Worm (Caenorhabditis elegans) whole organism, L3 larva: ENCODE measurements around the gene C50F7.5.

Source experiments
- R02D3.7 ChIP-seq: fragments of 150-350 bp; optimal IDR thresholded peaks from 2 replicates; lab custom pipeline; 2014; ENCODE audit warnings: missing biosample characterization, missing genetic modification characterization
- ZK546.5 ChIP-seq: sonication (generic microtip); optimal IDR thresholded peaks from 2 replicates; lab custom pipeline; 2017; ENCODE audit warnings: missing biosample characterization, missing genetic modification characterization
- ama-1 ChIP-seq: fragments of 150-350 bp; optimal IDR thresholded peaks from 2 replicates; lab custom pipeline; 2018
- ceh-28 ChIP-seq: fragments of 150-350 bp; optimal IDR thresholded peaks from 2 replicates; lab custom pipeline; 2014; ENCODE audit warnings: missing biosample characterization, missing genetic modification reagents, missing genetic modification characterization
- ceh-82 ChIP-seq: fragments of 150-350 bp; optimal IDR thresholded peaks from 2 replicates; lab custom pipeline; 2014; ENCODE audit warnings: missing biosample characterization, missing genetic modification characterization
- egl-27 ChIP-seq: sonication (generic microtip); optimal IDR thresholded peaks from 4 replicates; lab custom pipeline; 2017; ENCODE audit warnings: missing biosample characterization, missing genetic modification reagents, missing genetic modification characterization
- egl-5 ChIP-seq: fragments of 150-350 bp; optimal IDR thresholded peaks from 2 replicates; lab custom pipeline; 2017; ENCODE audit warnings: missing biosample characterization, missing genetic modification reagents, missing genetic modification characterization, inconsistent platforms
- elt-2 ChIP-seq: sonication (generic microtip); optimal IDR thresholded peaks from 2 replicates; lab custom pipeline; 2016; ENCODE audit warnings: missing genetic modification reagents, mild to moderate bottlenecking, missing genetic modification characterization, missing compliant biosample characterization
- elt-3 ChIP-seq, 3 experiments: fragments of 150-350 bp in 1 of 3; sonication (generic microtip) in 2 of 3; optimal IDR thresholded peaks; 2 replicates in 2 of 3; 4 replicates in 1 of 3; lab custom pipeline; 2014 to 2017; ENCODE audit warnings: missing biosample characterization in 3 of 3, missing genetic modification characterization in 3 of 3
- fkh-10 ChIP-seq: sonication (generic microtip); optimal IDR thresholded peaks from 2 replicates; lab custom pipeline; 2017; ENCODE audit warnings: missing biosample characterization, missing genetic modification reagents, missing genetic modification characterization
- fkh-2 ChIP-seq: fragments of 150-350 bp; optimal IDR thresholded peaks from 2 replicates; lab custom pipeline; 2014; ENCODE audit warnings: missing biosample characterization, missing genetic modification reagents, missing genetic modification characterization
- fos-1 ChIP-seq: fragments of 150-350 bp; optimal IDR thresholded peaks from 2 replicates; lab custom pipeline; 2014; ENCODE audit warnings: missing biosample characterization, missing genetic modification characterization
- hmg-11 ChIP-seq: sonication (generic microtip); optimal IDR thresholded peaks from 2 replicates; lab custom pipeline; 2016; ENCODE audit warnings: missing genetic modification characterization, missing compliant biosample characterization
- jun-1 ChIP-seq: fragments of 150-350 bp; optimal IDR thresholded peaks from 2 replicates; lab custom pipeline; 2014; ENCODE audit warnings: missing biosample characterization, missing genetic modification reagents, missing genetic modification characterization
- lin-15B ChIP-seq: fragments of 150-350 bp; optimal IDR thresholded peaks from 2 replicates; lab custom pipeline; 2014; ENCODE audit warnings: missing biosample characterization, missing genetic modification characterization
- lin-39 ChIP-seq: fragments of 150-350 bp; optimal IDR thresholded peaks from 2 replicates; lab custom pipeline; 2018; ENCODE audit warnings: missing biosample characterization, missing genetic modification reagents, missing genetic modification characterization
- lsy-12 ChIP-seq: sonication (generic microtip); optimal IDR thresholded peaks from 2 replicates; lab custom pipeline; 2016; ENCODE audit warnings: mild to moderate bottlenecking, missing genetic modification characterization, missing compliant biosample characterization
- mml-1 ChIP-seq: fragments of 150-350 bp; sonication (generic microtip); optimal IDR thresholded peaks from 3 replicates; lab custom pipeline; 2014; ENCODE audit warnings: missing biosample characterization, missing genetic modification characterization
- nfya-1 ChIP-seq: sonication (generic microtip); optimal IDR thresholded peaks from 2 replicates; lab custom pipeline; 2017; ENCODE audit warnings: missing genetic modification characterization, mild to moderate bottlenecking, missing compliant biosample characterization, antibody characterized with exemption, moderate library complexity; ENCODE audit not compliant: insufficient read depth
- nhr-11 ChIP-seq: fragments of 150-350 bp; optimal IDR thresholded peaks from 2 replicates; lab custom pipeline; 2014; ENCODE audit warnings: missing biosample characterization, missing genetic modification characterization
- nhr-12 ChIP-seq: fragments of 150-350 bp; optimal IDR thresholded peaks from 2 replicates; lab custom pipeline; 2014; ENCODE audit warnings: missing biosample characterization, missing genetic modification characterization
- nhr-23 ChIP-seq: fragments of 150-350 bp; optimal IDR thresholded peaks from 2 replicates; lab custom pipeline; 2014; ENCODE audit warnings: missing biosample characterization, missing genetic modification reagents, missing genetic modification characterization
- nhr-237 ChIP-seq: fragments of 150-350 bp; optimal IDR thresholded peaks from 2 replicates; lab custom pipeline; 2014; ENCODE audit warnings: missing biosample characterization, missing genetic modification characterization
- nhr-28 ChIP-seq: fragments of 150-350 bp; optimal IDR thresholded peaks from 2 replicates; lab custom pipeline; 2014; ENCODE audit warnings: missing biosample characterization, missing genetic modification characterization
- nhr-67 ChIP-seq: fragments of 150-350 bp; optimal IDR thresholded peaks from 2 replicates; lab custom pipeline; 2014; ENCODE audit warnings: missing biosample characterization, missing genetic modification characterization
- nhr-76 ChIP-seq: fragments of 150-350 bp; sonication (generic microtip); optimal IDR thresholded peaks from 5 replicates; lab custom pipeline; 2014; ENCODE audit warnings: missing biosample characterization, missing genetic modification characterization
- pha-4 ChIP-seq: fragments of 150-350 bp; optimal IDR thresholded peaks from 2 replicates; lab custom pipeline; 2014; ENCODE audit warnings: missing biosample characterization, missing genetic modification reagents, missing genetic modification characterization
- pqm-1 ChIP-seq: fragments of 150-350 bp; optimal IDR thresholded peaks from 2 replicates; lab custom pipeline; 2017; ENCODE audit warnings: missing biosample characterization, missing genetic modification characterization, inconsistent platforms
- sea-2 ChIP-seq: fragments of 150-350 bp; sonication (generic microtip); optimal IDR thresholded peaks from 4 replicates; lab custom pipeline; 2014; ENCODE audit warnings: missing biosample characterization, missing genetic modification reagents, missing genetic modification characterization
- snpc-4 ChIP-seq: fragments of 150-350 bp; optimal IDR thresholded peaks from 2 replicates; lab custom pipeline; 2014; ENCODE audit warnings: missing biosample characterization, missing genetic modification characterization
- tbx-2 ChIP-seq: sonication (generic microtip); optimal IDR thresholded peaks from 2 replicates; lab custom pipeline; 2016; ENCODE audit warnings: mild to moderate bottlenecking, missing genetic modification characterization, missing compliant biosample characterization
- unc-39 ChIP-seq: sonication (generic microtip); optimal IDR thresholded peaks from 4 replicates; lab custom pipeline; 2017; ENCODE audit warnings: missing biosample characterization, missing genetic modification characterization
- unc-62 ChIP-seq: fragments of 150-350 bp; sonication (generic microtip); optimal IDR thresholded peaks from 4 replicates; lab custom pipeline; 2014; ENCODE audit warnings: missing biosample characterization, missing genetic modification reagents, missing genetic modification characterization
- zag-1 ChIP-seq: fragments of 150-350 bp; optimal IDR thresholded peaks from 2 replicates; lab custom pipeline; 2014; ENCODE audit warnings: missing biosample characterization, missing genetic modification characterization
- ztf-11 ChIP-seq: fragments of 150-350 bp; optimal IDR thresholded peaks from 2 replicates; lab custom pipeline; 2014; ENCODE audit warnings: missing biosample characterization, missing genetic modification characterization
- ztf-4 ChIP-seq: fragments of 150-350 bp; optimal IDR thresholded peaks from 2 replicates; lab custom pipeline; 2014; ENCODE audit warnings: missing biosample characterization, missing genetic modification characterization

Gene C50F7.5

DNA sequence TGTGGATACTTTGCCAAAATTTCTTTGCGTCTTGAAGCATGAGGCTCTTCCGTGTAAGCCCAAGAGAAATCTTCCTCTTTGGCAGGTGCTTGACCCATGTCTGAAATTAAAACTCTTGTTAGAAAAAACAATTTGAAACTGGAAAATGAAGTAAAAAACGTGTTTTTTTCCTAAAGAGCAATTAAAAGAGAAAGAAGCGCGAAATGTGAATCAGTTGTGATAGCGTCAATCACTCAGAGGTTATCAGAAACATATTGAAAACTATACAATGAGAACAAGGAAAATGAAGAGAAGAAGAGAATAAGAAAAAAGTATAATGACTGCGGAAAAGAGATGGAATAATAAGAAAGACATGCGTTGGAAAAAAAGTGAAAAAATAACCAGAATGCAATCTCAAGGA is 19.7 kb upstream of the C50F7.5 start, which contains the start of gene F33D4.4:
Gene F33D4.4, minus strand, starts transcription at position 101 of the 400 bp plus-strand sequence.
- TF ChIP-seq nhr-12 (tag; lab: Kevin White, UChicago) = no peak
- no peak for TF ChIP-seq fkh-10 (GFP tag; lab: Kevin White, UChicago)
- no peak for TF ChIP-seq snpc-4 (tag; lab: Kevin White, UChicago)
- no peak for TF ChIP-seq ztf-11
- no peak for TF ChIP-seq unc-39
- TF ChIP-seq lsy-12 (tag; lab: Kevin White, UChicago) = no peak
- no peak for TF ChIP-seq nhr-237 (tag; lab: Kevin White, UChicago)
- TF ChIP-seq nhr-11 (tag; lab: Kevin White, UChicago) = no peak
- TF ChIP-seq egl-27 (tag; lab: Kevin White, UChicago) = no peak
- TF ChIP-seq ZK546.5 (tag; lab: Kevin White, UChicago) = no peak
- no peak for TF ChIP-seq zag-1 (tag; lab: Kevin White, UChicago)
- no peak for TF ChIP-seq fos-1
- no peak for TF ChIP-seq sea-2 (GFP tag; lab: Kevin White, UChicago)
- TF ChIP-seq lin-15B (tag; lab: Kevin White, UChicago) = no peak
- no peak for TF ChIP-seq nhr-67
- no peak for TF ChIP-seq fkh-2
- TF ChIP-seq nhr-28 (tag; lab: Kevin White, UChicago) = no peak
- TF ChIP-seq mml-1 (tag; lab: Kevin White, UChicago) = no peak
- TF ChIP-seq pqm-1 = no peak
- no peak for TF ChIP-seq pha-4 (tag; lab: Kevin White, UChicago)
- TF ChIP-seq, all 47 proteins: peak for 0

ce11 chrIV:7709701-7710100 is 16.8 kb upstream of the C50F7.5 start, which contains the start of the genes mrpl-1, emc-6 and mrps-24:
mrpl-1 (minus strand) TSS chrIV:7709701.
emc-6 (minus strand) TSS chrIV:7709736.
mrps-24 (plus strand) TSS chrIV:7710045.
- no peak for TF ChIP-seq ama-1
- peak; percentile 82 for TF ChIP-seq pha-4 (tag; lab: Kevin White, UChicago)
- peak; percentile 57 for TF ChIP-seq hmg-11 (tag; lab: Kevin White, UChicago)
- no peak for TF ChIP-seq lin-39 (tag; lab: Kevin White, UChicago)
- peak; percentile 67 for TF ChIP-seq snpc-4 (tag; lab: Kevin White, UChicago)
- peak; percentile 35 for TF ChIP-seq elt-2 (tag; lab: Kevin White, UChicago)
- peak; percentile 13 for TF ChIP-seq tbx-2 (tag; lab: Kevin White, UChicago)
- TF ChIP-seq nhr-23 (tag; lab: Kevin White, UChicago) = peak; percentile 67
- no peak for TF ChIP-seq ceh-28
- peak; percentile 88 for TF ChIP-seq lin-15B (tag; lab: Kevin White, UChicago)
- TF ChIP-seq nfya-1 = peak; percentile 68
- TF ChIP-seq pqm-1 = peak; percentile 34

- no peak for TF ChIP-seq ceh-82 (tag; lab: Kevin White, UChicago)
- no peak for TF ChIP-seq ztf-11
- TF ChIP-seq nhr-12 (tag; lab: Kevin White, UChicago) = no peak
- no peak for TF ChIP-seq elt-3 (tag; optimal IDR thresholded peaks at IDR 0.05; lab: Kevin White, UChicago)
- no peak for TF ChIP-seq unc-62 (GFP tag; lab: Kevin White, UChicago)
- TF ChIP-seq egl-5 (tag; lab: Kevin White, UChicago) = no peak
- no peak for TF ChIP-seq fkh-10 (GFP tag; lab: Kevin White, UChicago)
- no peak for TF ChIP-seq lin-39 (tag; lab: Kevin White, UChicago)
- TF ChIP-seq nhr-76 = no peak
- TF ChIP-seq pqm-1 = peak; percentile 98
- peak; percentile 99 for TF ChIP-seq elt-2 (tag; lab: Kevin White, UChicago)
- TF ChIP-seq nhr-28 (tag; lab: Kevin White, UChicago) = no peak
- peak; percentile 75 for TF ChIP-seq jun-1 (tag; lab: Kevin White, UChicago)
- peak; percentile 51 for TF ChIP-seq ceh-28
- TF ChIP-seq fos-1 = peak; percentile 42
- no peak for TF ChIP-seq R02D3.7 (tag; lab: Kevin White, UChicago)
- no peak for TF ChIP-seq ZK546.5 (tag; lab: Kevin White, UChicago)
- TF ChIP-seq ztf-4 (tag; lab: Kevin White, UChicago) = no peak
Measured at ce11 chrIV:7710824-7711223, 15.7 kb upstream of the C50F7.5 start, which contains the start of gene nhr-8. nhr-8 (plus strand) TSS chrIV:7710983.

DNA sequence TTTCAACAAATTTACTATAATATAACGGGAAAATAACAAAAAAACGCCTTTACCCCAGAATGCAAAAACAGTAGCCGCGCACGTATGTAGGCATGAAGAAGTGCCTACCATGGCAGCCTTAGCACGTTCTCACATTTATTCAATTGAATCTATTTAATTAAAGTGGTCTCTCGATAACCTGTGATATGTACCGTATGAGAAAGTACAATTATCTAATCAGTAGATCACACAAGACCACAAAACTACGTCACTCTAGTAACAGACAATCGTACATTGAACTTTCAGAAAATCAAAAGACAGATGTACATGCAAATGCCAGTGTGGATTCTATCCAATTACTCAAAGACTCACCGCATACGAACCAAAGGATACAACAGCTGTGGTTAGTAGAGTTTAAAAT is 14.3 kb upstream of the C50F7.5 start:
- TF ChIP-seq snpc-4 (tag; lab: Kevin White, UChicago) = no peak
- peak; percentile 41 for TF ChIP-seq pqm-1
- TF ChIP-seq elt-2 (tag; lab: Kevin White, UChicago) = peak; percentile 59
